Fruit fly (Drosophila melanogaster) whole organism: Measurements from ENCODE around the gene Pisd.

Source experiments
- CG8478 ChIP-seq: fragments of >200 bp; optimal IDR thresholded peaks from 2 replicates; lab custom pipeline; 2018; ENCODE audit warnings: inconsistent platforms
- Dll ChIP-seq: fragments of >200 bp; optimal IDR thresholded peaks from 2 replicates; lab custom pipeline; 2017
- psq ChIP-seq: fragments of >200 bp; optimal IDR thresholded peaks from 2 replicates; lab custom pipeline; 2017
- usp ChIP-seq: fragments of >200 bp; optimal IDR thresholded peaks from 2 replicates; lab custom pipeline; 2017; ENCODE audit warnings: missing biosample characterization, missing genetic modification characterization, mixed read lengths

DNA sequence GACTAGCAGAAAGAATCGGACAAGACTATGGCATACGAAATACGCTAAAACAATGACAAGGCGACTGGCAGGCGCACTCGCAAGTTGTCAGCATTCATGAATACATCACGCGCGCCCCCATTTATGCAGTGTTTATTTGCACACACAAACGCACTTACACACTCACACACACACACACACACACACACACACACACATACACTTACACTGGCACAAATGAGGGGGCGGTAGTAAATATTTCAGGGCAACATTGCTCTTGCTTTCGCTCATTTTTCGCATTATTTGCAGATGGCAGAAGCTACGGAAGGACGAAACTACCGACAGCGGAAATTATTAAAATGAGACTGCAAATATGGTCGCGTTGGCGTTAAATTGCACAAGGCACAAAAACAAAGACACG is 29.0 kb downstream of the Pisd start:
- TF ChIP-seq Dll (lab: Kevin White, UChicago) (no peak), CG8478 (lab: Kevin White, UChicago) (no peak), usp (GFP tag; lab: Kevin White, UChicago) (no peak), psq (no peak)
